Fruit fly (Drosophila melanogaster) whole organism, adult: Measurements from ENCODE around the gene SrpRbeta.

Experiments
- CG11617 ChIP-seq: fragments of 200-800 bp; sonication (Bioruptor generic); optimal IDR thresholded peaks from 2 replicates; lab custom pipeline; 2017; ENCODE audit warnings: mild to moderate bottlenecking, missing biosample characterization, missing genetic modification reagents, missing genetic modification characterization
- CG33017 ChIP-seq: fragments of 200-800 bp; sonication (Bioruptor generic); optimal IDR thresholded peaks from 2 replicates; lab custom pipeline; 2018; ENCODE audit warnings: missing biosample characterization, mild to moderate bottlenecking, missing genetic modification characterization, moderate library complexity
- Hr96 ChIP-seq: fragments of 200-800 bp; sonication (Bioruptor generic); optimal IDR thresholded peaks from 2 replicates; lab custom pipeline; 2016; ENCODE audit warnings: missing biosample characterization, missing genetic modification characterization
- cnc ChIP-seq, 2 experiments: fragments of >200 bp; optimal IDR thresholded peaks; 2 replicates each; lab custom pipeline; 2017
- ovo ChIP-seq: fragments of 200-800 bp; sonication (Bioruptor generic); optimal IDR thresholded peaks from 2 replicates; lab custom pipeline; 2016; ENCODE audit warnings: missing biosample characterization, missing genetic modification characterization
- pad ChIP-seq: fragments of 200-800 bp; sonication (Bioruptor generic); optimal IDR thresholded peaks from 3 replicates; lab custom pipeline; 2017; ENCODE audit warnings: missing biosample characterization, missing genetic modification characterization, mild to moderate bottlenecking, moderate library complexity, missing genetic modification reagents

DNA sequence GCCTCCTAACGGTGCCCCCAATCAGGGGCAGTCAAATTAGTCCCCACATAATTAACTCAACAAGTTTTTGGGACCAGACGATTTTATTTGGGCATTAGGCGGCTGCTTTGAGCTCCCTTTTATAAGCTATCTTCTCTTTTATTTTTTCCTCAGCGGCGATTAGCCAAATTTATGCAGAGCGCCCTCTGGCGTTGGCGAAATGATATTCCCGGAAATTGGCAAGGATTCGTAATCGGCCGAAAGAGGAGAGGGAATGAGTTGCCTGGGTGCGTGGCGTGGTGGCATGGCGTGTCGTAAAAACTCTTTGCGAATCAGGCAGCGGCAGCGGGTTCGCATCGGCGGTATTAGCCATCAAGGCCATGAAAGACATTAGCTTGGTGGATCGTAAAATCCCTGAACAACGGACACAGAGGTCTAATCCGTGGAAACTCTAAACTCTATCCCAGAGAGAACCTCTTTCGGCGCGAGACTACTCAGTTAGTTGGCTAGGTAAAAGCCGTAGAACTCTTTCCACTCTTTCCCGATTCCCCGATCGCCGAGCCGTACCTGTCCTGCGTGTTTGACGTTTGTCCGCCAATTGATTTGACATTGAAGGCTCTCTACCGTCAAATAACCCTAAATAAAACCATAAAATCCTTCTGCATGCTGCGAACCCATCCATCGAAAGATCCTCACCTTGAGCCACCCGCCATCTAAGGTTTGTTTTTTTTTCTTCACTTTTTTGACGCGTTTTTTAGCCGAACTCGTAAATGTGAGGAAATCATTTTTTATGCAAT lies 50.0 kb downstream of the SrpRbeta start:
- no peak for TF ChIP-seq ovo (GFP tag; lab: Kevin White, UChicago)
- TF ChIP-seq CG11617 (GFP tag; lab: Kevin White, UChicago): no peak
- no peak for TF ChIP-seq CG33017
- no peak for TF ChIP-seq Hr96
- TF ChIP-seq cnc (optimal IDR thresholded peaks at IDR 0.05; lab: Kevin White, UChicago): no peak
- no peak for TF ChIP-seq pad
